Worm (Caenorhabditis elegans) whole organism, young adult: ENCODE measurements around the gene enri-2.

Experiments
- B0035.1 ChIP-seq: sonication (generic microtip); optimal IDR thresholded peaks from 2 replicates; lab custom pipeline; 2016; ENCODE audit warnings: missing genetic modification characterization, mild to moderate bottlenecking, missing compliant biosample characterization, missing genotype, missing genetic modification reagents
- F37B4.10 ChIP-seq: fragments of 200-800 bp; sonication (Bioruptor generic); IDR thresholded peaks from 2 replicates; pipeline ENCODE4 v1.3.6; 2022; ENCODE audit warnings: missing genetic modification characterization, missing compliant biosample characterization
- cebp-2 ChIP-seq: fragments of 200-800 bp; sonication (Bioruptor generic); IDR thresholded peaks from 2 replicates; pipeline ENCODE4 v1.3.6; 2022; ENCODE audit warnings: missing genetic modification characterization, missing compliant biosample characterization
- mcd-1 ChIP-seq: fragments of 200-800 bp; sonication (Bioruptor generic); IDR thresholded peaks from 2 replicates; pipeline ENCODE4 v1.3.6; 2022; ENCODE audit warnings: missing genetic modification reagents, missing genetic modification characterization, missing compliant biosample characterization
- nfya-1 ChIP-seq: sonication (generic microtip); optimal IDR thresholded peaks from 2 replicates; lab custom pipeline; 2017; ENCODE audit warnings: antibody characterized with exemption, missing compliant biosample characterization, missing genetic modification characterization, borderline replicate concordance; ENCODE audit not compliant: insufficient read depth
- pha-4 ChIP-seq: fragments of 150-350 bp; sonication (generic microtip); optimal IDR thresholded peaks from 2 replicates; lab custom pipeline; 2014; ENCODE audit warnings: missing biosample characterization, missing genetic modification reagents, missing genetic modification characterization
- snpc-4 ChIP-seq, 5 experiments: fragments of 150-350 bp in 1 of 5; sonication (generic microtip) in 4 of 5; optimal IDR thresholded peaks; 2 replicates each; lab custom pipeline; 2014 to 2018; ENCODE audit warnings: missing genetic modification characterization in 5 of 5, missing biosample characterization in 3 of 5, antibody characterized with exemption in 2 of 5, mild to moderate bottlenecking in 2 of 5, missing compliant biosample characterization in 2 of 5, missing genotype in 2 of 5, moderate library complexity in 2 of 5, missing genetic modification reagents in 1 of 5
- ztf-22 ChIP-seq: fragments of 200-800 bp; sonication (Bioruptor generic); optimal IDR thresholded peaks from 2 replicates; lab custom pipeline; 2018; ENCODE audit warnings: mild to moderate bottlenecking, missing genetic modification characterization, moderate library complexity, missing compliant biosample characterization
- ztf-3 ChIP-seq: fragments of 200-800 bp; sonication (Bioruptor generic); optimal IDR thresholded peaks from 2 replicates; lab custom pipeline; 2018; ENCODE audit warnings: mild to moderate bottlenecking, missing genetic modification characterization, missing compliant biosample characterization

ce11 chrX:14534596-14534995, 11.0 kb upstream of the enri-2 start:
- TF ChIP-seq ztf-22 (GFP tag; lab: Kevin White, UChicago) (no peak), B0035.1 (tag; lab: Kevin White, UChicago) (no peak), F37B4.10 (GFP tag; lab: Robert Waterston, UW) (no peak), ztf-3 (GFP tag; lab: Kevin White, UChicago) (no peak), nfya-1 (tag; lab: Kevin White, UChicago) (no peak), mcd-1 (GFP tag; lab: Robert Waterston, UW) (no peak), cebp-2 (GFP tag; lab: Robert Waterston, UW) (no peak), snpc-4 (GFP tag; optimal IDR thresholded peaks at IDR 0.05; lab: Kevin White, UChicago) (no peak), snpc-4 (tag; optimal IDR thresholded peaks at IDR 0.05; lab: Kevin White, UChicago) (no peak), pha-4 (no peak)
